Fruit fly (Drosophila melanogaster): ENCODE results near the gene Cyp4d2.
A peak's percentile ranks its signal among the peaks of the same experiment; 100 is the strongest.

Cyp4d2 gene

dm6 chrX:2138417-2138816 lies 37.4 kb upstream of the Cyp4d2 start (continued):
- TF ChIP-seq Drgx (GFP tag; IDR thresholded peaks at IDR 0.05) (no peak), CG15479 (GFP tag; optimal IDR thresholded peaks at IDR 0.05) (peak; percentile 51), trh (GFP tag; optimal IDR thresholded peaks at IDR 0.05) (no peak), CG32532 (GFP tag; IDR thresholded peaks at IDR 0.05) (no peak), Hr51 (GFP tag; optimal IDR thresholded peaks at IDR 0.05) (peak in 1 of 2 experiments; percentile 22), nom (GFP tag; optimal IDR thresholded peaks at IDR 0.05) (no peak), ftz-f1 (GFP tag; optimal IDR thresholded peaks at IDR 0.05) (peak; percentile 5), Trl (optimal IDR thresholded peaks at IDR 0.05) (peak in 1 of 2 experiments; percentile 76), Trl (GFP tag; optimal IDR thresholded peaks at IDR 0.05) (no peak), ewg (GFP tag; optimal IDR thresholded peaks at IDR 0.05) (peak; percentile 79), CG1024 (GFP tag; IDR thresholded peaks at IDR 0.05) (no peak), scrt (GFP tag; optimal IDR thresholded peaks at IDR 0.05) (peak; percentile 75), pfk (GFP tag; optimal IDR thresholded peaks at IDR 0.05) (no peak), Awh (GFP tag; IDR thresholded peaks at IDR 0.05) (peak; percentile 64), Pdp1 (GFP tag; optimal IDR thresholded peaks at IDR 0.05) (peak in 1 of 2 experiments; percentile 11), CG14965 (GFP tag; optimal IDR thresholded peaks at IDR 0.05; ENCODE audit: borderline replicate concordance) (no peak), Med (GFP tag) (peak; percentile 14), odd (GFP tag; optimal IDR thresholded peaks at IDR 0.05) (no peak), CG4360 (GFP tag; IDR thresholded peaks at IDR 0.05) (peak; percentile 94), sens (GFP tag) (peak; percentile 51), Opbp (GFP tag; IDR thresholded peaks at IDR 0.05; ENCODE audit: partially characterized antibody) (0 out of 3 replicates have a peak, but pooled peaks have one; percentile 27), zen (tag; optimal IDR thresholded peaks at IDR 0.05) (peak; percentile 91), cad (GFP tag; optimal IDR thresholded peaks at IDR 0.05) (peak; percentile 88), CG12769 (tag; optimal IDR thresholded peaks at IDR 0.05) (peak; percentile 8), CG8478 (optimal IDR thresholded peaks at IDR 0.05) (peak; percentile 27), CG1832 (GFP tag; optimal IDR thresholded peaks at IDR 0.05) (peak; percentile 78), CG34224 (GFP tag; IDR thresholded peaks at IDR 0.05; ENCODE audit: partially characterized antibody) (no peak)

dm6 chrX:2139610-2140009 lies 36.2 kb upstream of the Cyp4d2 start:
- TF ChIP-seq CG9727 (GFP tag; optimal IDR thresholded peaks at IDR 0.05) (no peak), D19B (GFP tag; optimal IDR thresholded peaks at IDR 0.05) (no peak), CG34422 (GFP tag; IDR thresholded peaks at IDR 0.05) (no peak), CG1832 (GFP tag; optimal IDR thresholded peaks at IDR 0.05) (no peak), Kr (GFP tag; optimal IDR thresholded peaks at IDR 0.05) (peak; percentile 76), zfh1 (GFP tag; IDR thresholded peaks at IDR 0.05) (no peak), Bdp1 (GFP tag; optimal IDR thresholded peaks at IDR 0.05) (no peak), hkb (optimal IDR thresholded peaks at IDR 0.05) (no peak), hkb (GFP tag; IDR thresholded peaks at IDR 0.05) (no peak), wdn (GFP tag; IDR thresholded peaks at IDR 0.05) (no peak), CG12659 (GFP tag; optimal IDR thresholded peaks at IDR 0.05) (no peak), Nf-YB (GFP tag; optimal IDR thresholded peaks at IDR 0.05) (peak; percentile 55), CG8089 (GFP tag; optimal IDR thresholded peaks at IDR 0.05) (no peak), seq (GFP tag; IDR thresholded peaks at IDR 0.05) (0 out of 2 replicates have a peak, but pooled peaks have one; percentile 36), CG2116 (GFP tag; optimal IDR thresholded peaks at IDR 0.05) (no peak), schlank (tag; optimal IDR thresholded peaks at IDR 0.05) (no peak), zen (tag; optimal IDR thresholded peaks at IDR 0.05) (no peak), C15 (GFP tag; IDR thresholded peaks at IDR 0.05) (no peak), CG31224 (GFP tag; IDR thresholded peaks at IDR 0.05) (no peak), CG12744 (GFP tag; optimal IDR thresholded peaks at IDR 0.05) (no peak), Nf-YC (tag; optimal IDR thresholded peaks at IDR 0.05) (peak; percentile 77), HmgD (GFP tag; optimal IDR thresholded peaks at IDR 0.05) (no peak), CG2678 (tag; optimal IDR thresholded peaks at IDR 0.05) (no peak), CG17359 (tag; optimal IDR thresholded peaks at IDR 0.05) (no peak), h (optimal IDR thresholded peaks at IDR 0.05) (no peak), sug (tag; optimal IDR thresholded peaks at IDR 0.05) (no peak), HLH3B (GFP tag; IDR thresholded peaks at IDR 0.05) (no peak), Hey (tag; optimal IDR thresholded peaks at IDR 0.05) (no peak)

All from whole organism, embryonic.